Fruit fly (Drosophila melanogaster): ENCODE results near the gene pros.

pros gene

dm6 chr3R:11454210-11454904 lies 126.1 kb downstream of the pros start:
- TF ChIP-seq psq (optimal IDR thresholded peaks at IDR 0.05) (no peak), h (optimal IDR thresholded peaks at IDR 0.05) (no peak), ttk (optimal IDR thresholded peaks at IDR 0.05) (no peak), Myc (optimal IDR thresholded peaks at IDR 0.05) (no peak), Sin3A (optimal IDR thresholded peaks at IDR 0.05) (no peak), insv (optimal IDR thresholded peaks at IDR 0.05) (no peak)

- no peak for TF ChIP-seq Myc (optimal IDR thresholded peaks at IDR 0.05)
- no peak for TF ChIP-seq psq (optimal IDR thresholded peaks at IDR 0.05)
- no peak for TF ChIP-seq insv (optimal IDR thresholded peaks at IDR 0.05)
- TF ChIP-seq Sin3A (optimal IDR thresholded peaks at IDR 0.05) = no peak
- TF ChIP-seq ttk (optimal IDR thresholded peaks at IDR 0.05) = no peak
- no peak for TF ChIP-seq h (optimal IDR thresholded peaks at IDR 0.05)
These were observed 128.3 kb downstream of the pros start for dm6 chr3R:11456539-11456938.
